Fruit fly (Drosophila melanogaster): ENCODE measurements around the gene byn.

DNA sequence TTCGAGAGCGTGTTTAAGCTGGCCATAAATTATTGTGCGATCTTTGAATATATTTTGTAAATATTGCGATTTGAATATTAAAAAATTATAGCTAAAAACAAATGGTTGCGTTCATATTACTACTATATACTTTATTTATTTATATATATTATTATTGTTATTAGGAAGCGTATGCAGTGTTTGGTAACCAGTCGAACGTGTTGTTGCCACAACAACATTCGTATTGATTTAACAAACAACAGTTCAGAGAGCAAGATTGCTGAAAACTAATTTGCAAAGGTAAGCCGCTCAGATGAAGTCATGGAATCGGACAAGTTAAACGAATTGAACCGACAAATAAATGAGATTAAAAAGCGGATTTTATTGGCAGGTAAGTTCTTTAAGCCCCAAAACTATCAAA is 46.4 kb upstream of the byn start, which contains the start of gene CCDC151:
- TF ChIP-seq h (GFP tag; optimal IDR thresholded peaks at IDR 0.05) (no peak), pan (optimal IDR thresholded peaks at IDR 0.05) (no peak), sv (GFP tag; optimal IDR thresholded peaks at IDR 0.05) (no peak), CG9705 (GFP tag; optimal IDR thresholded peaks at IDR 0.05) (no peak), Sp1 (GFP tag; optimal IDR thresholded peaks at IDR 0.05) (no peak), CrebA (GFP tag; optimal IDR thresholded peaks at IDR 0.05; ENCODE audit: borderline replicate concordance) (no peak), sage (GFP tag; optimal IDR thresholded peaks at IDR 0.05) (no peak), rgr (GFP tag; optimal IDR thresholded peaks at IDR 0.05) (no peak), OdsH (GFP tag; optimal IDR thresholded peaks at IDR 0.05) (no peak), lola (GFP tag; optimal IDR thresholded peaks at IDR 0.05) (no peak), psq (GFP tag; optimal IDR thresholded peaks at IDR 0.05) (no peak), br (GFP tag; optimal IDR thresholded peaks at IDR 0.05) (no peak), usp (GFP tag; optimal IDR thresholded peaks at IDR 0.05) (no peak)

Measured in whole organism, wandering third instar larva.